Fruit fly (Drosophila melanogaster) whole organism, embryonic: ENCODE results near the gene ND-B17.

Source experiments
- Atf-2 ChIP-seq: fragments of 200-800 bp; sonication (Bioruptor generic); optimal IDR thresholded peaks from 2 replicates; lab custom pipeline; 2016; ENCODE audit warnings: missing biosample characterization, missing genetic modification characterization
- Atf6 ChIP-seq: fragments of 200-800 bp; sonication (Bioruptor generic); IDR thresholded peaks from 2 replicates; pipeline ENCODE4 v1.3.6; 2022; ENCODE audit warnings: missing biosample characterization, missing genetic modification characterization
- Bteb2 ChIP-seq: fragments of 200-800 bp; sonication (Bioruptor generic); optimal IDR thresholded peaks from 2 replicates; lab custom pipeline; 2016; ENCODE audit warnings: missing biosample characterization, missing genetic modification characterization
- CG10543 ChIP-seq: fragments of 200-800 bp; sonication (Bioruptor generic); optimal IDR thresholded peaks from 3 replicates; lab custom pipeline; 2017; ENCODE audit warnings: missing biosample characterization, mild to moderate bottlenecking, missing genetic modification characterization, moderate library complexity
- CG12155 ChIP-seq: fragments of 200-800 bp; sonication (Bioruptor generic); optimal IDR thresholded peaks from 3 replicates; lab custom pipeline; 2016; ENCODE audit warnings: missing biosample characterization, missing genetic modification characterization
- CG12219 ChIP-seq: fragments of 200-800 bp; sonication (Bioruptor generic); optimal IDR thresholded peaks from 3 replicates; lab custom pipeline; 2018; ENCODE audit warnings: missing biosample characterization, mild to moderate bottlenecking, missing genetic modification characterization
- CG12299 ChIP-seq: fragments of 200-800 bp; sonication (Bioruptor generic); optimal IDR thresholded peaks from 2 replicates; lab custom pipeline; 2018; ENCODE audit warnings: missing biosample characterization, mild to moderate bottlenecking, missing genetic modification characterization
- CG13624 ChIP-seq: fragments of 200-800 bp; sonication (Bioruptor generic); optimal IDR thresholded peaks from 2 replicates; lab custom pipeline; 2016; ENCODE audit warnings: missing biosample characterization, missing genetic modification characterization
- CG13775 ChIP-seq: fragments of 200-800 bp; sonication (Bioruptor generic); optimal IDR thresholded peaks from 3 replicates; lab custom pipeline; 2017; ENCODE audit warnings: missing biosample characterization, mild to moderate bottlenecking, missing genetic modification characterization
- CG14441 ChIP-seq: fragments of 200-800 bp; sonication (Bioruptor generic); IDR thresholded peaks from 2 replicates; pipeline ENCODE4 v1.3.6; 2022; ENCODE audit warnings: missing biosample characterization, missing genetic modification characterization
- CG18011 ChIP-seq: fragments of 200-800 bp; sonication (Bioruptor generic); optimal IDR thresholded peaks from 2 replicates; lab custom pipeline; 2017; ENCODE audit warnings: missing biosample characterization, missing genetic modification characterization, mild to moderate bottlenecking, moderate library complexity, missing genotype
- CG2116 ChIP-seq: fragments of 200-800 bp; sonication (Bioruptor generic); optimal IDR thresholded peaks from 3 replicates; lab custom pipeline; 2018; ENCODE audit warnings: missing biosample characterization, mild to moderate bottlenecking, missing genetic modification characterization
- CG2199 ChIP-seq: fragments of 200-800 bp; sonication (Bioruptor generic); IDR thresholded peaks from 3 replicates; pipeline ENCODE4 v1.3.6; 2022; ENCODE audit warnings: missing biosample characterization, missing genetic modification characterization
- CG2889 ChIP-seq: fragments of 200-800 bp; sonication (Bioruptor generic); IDR thresholded peaks from 3 replicates; pipeline ENCODE4 v1.3.6; 2022; ENCODE audit warnings: missing biosample characterization, missing genetic modification characterization
- CG30403 ChIP-seq: fragments of 200-800 bp; sonication (Bioruptor generic); optimal IDR thresholded peaks from 3 replicates; lab custom pipeline; 2016; ENCODE audit warnings: missing biosample characterization, missing genetic modification characterization
- CG33213 ChIP-seq: fragments of 200-800 bp; sonication (Bioruptor generic); optimal IDR thresholded peaks from 3 replicates; lab custom pipeline; 2016; ENCODE audit warnings: missing biosample characterization, missing genetic modification characterization
- CG34224 ChIP-seq: fragments of 200-800 bp; sonication (Bioruptor generic); IDR thresholded peaks from 3 replicates; pipeline ENCODE4 v1.3.6; 2022; ENCODE audit warnings: missing biosample characterization, missing genetic modification characterization; ENCODE audit not compliant: partially characterized antibody
- CG4424 ChIP-seq: fragments of 200-800 bp; sonication (Bioruptor generic); optimal IDR thresholded peaks from 3 replicates; lab custom pipeline; 2016; ENCODE audit warnings: missing biosample characterization, missing genetic modification characterization
- CG6175 ChIP-seq: fragments of 200-800 bp; sonication (Bioruptor generic); IDR thresholded peaks from 3 replicates; pipeline ENCODE4 v1.3.6; 2022; ENCODE audit warnings: missing biosample characterization, missing genetic modification characterization
- CG6654 ChIP-seq: fragments of 200-800 bp; sonication (Bioruptor generic); optimal IDR thresholded peaks from 2 replicates; lab custom pipeline; 2017; ENCODE audit warnings: missing biosample characterization, mild to moderate bottlenecking, missing genetic modification characterization
- CG7963 ChIP-seq: fragments of 200-800 bp; sonication (Bioruptor generic); IDR thresholded peaks from 3 replicates; pipeline ENCODE4 v1.3.6; 2022; ENCODE audit warnings: missing biosample characterization, missing genetic modification characterization; ENCODE audit not compliant: partially characterized antibody
- CG8388 ChIP-seq: fragments of 200-800 bp; sonication (Bioruptor generic); optimal IDR thresholded peaks from 2 replicates; lab custom pipeline; 2019; ENCODE audit warnings: missing biosample characterization, mild to moderate bottlenecking, missing genetic modification characterization, moderate library complexity
- D ChIP-seq, 2 experiments: fragments of 200-800 bp in 1 of 2; fragments of >200 bp in 1 of 2; sonication (Bioruptor generic) in 1 of 2; optimal IDR thresholded peaks; 2 replicates in 1 of 2; 3 replicates in 1 of 2; lab custom pipeline; 2017; ENCODE audit warnings: mild to moderate bottlenecking in 1 of 2, missing biosample characterization in 1 of 2, missing genetic modification characterization in 1 of 2, missing genetic modification reagents in 1 of 2
- Dek ChIP-seq: fragments of 200-800 bp; sonication (Bioruptor generic); optimal IDR thresholded peaks from 3 replicates; lab custom pipeline; 2019; ENCODE audit warnings: missing biosample characterization, mild to moderate bottlenecking, missing genetic modification characterization, moderate library complexity
- Dip2 ChIP-seq: fragments of 200-800 bp; sonication (Bioruptor generic); IDR thresholded peaks from 2 replicates; pipeline ENCODE4 v1.3.6; 2022; ENCODE audit warnings: missing biosample characterization, missing genetic modification characterization
- Dll ChIP-seq: fragments of 200-800 bp; sonication (Bioruptor generic); IDR thresholded peaks from 4 replicates; pipeline ENCODE4 v1.3.6; 2022; ENCODE audit warnings: missing biosample characterization, missing genetic modification characterization; ENCODE audit not compliant: partially characterized antibody
- E2f2 ChIP-seq: fragments of 200-800 bp; sonication (Bioruptor generic); IDR thresholded peaks from 2 replicates; pipeline ENCODE4 v1.3.6; 2022; ENCODE audit warnings: missing biosample characterization, missing genetic modification characterization
- H15 ChIP-seq: fragments of 200-800 bp; sonication (Bioruptor generic); IDR thresholded peaks from 3 replicates; pipeline ENCODE4 v1.3.6; 2022; ENCODE audit warnings: missing biosample characterization, missing genetic modification characterization
- Hr78 ChIP-seq, 2 experiments: fragments of 200-800 bp in 1 of 2; fragments of >200 bp in 1 of 2; sonication (Bioruptor generic) in 1 of 2; optimal IDR thresholded peaks; 2 replicates each; lab custom pipeline; 2017 to 2019; ENCODE audit warnings: missing biosample characterization in 2 of 2, missing genetic modification characterization in 2 of 2, mild to moderate bottlenecking in 1 of 2, moderate library complexity in 1 of 2
- Mrtf ChIP-seq: fragments of 200-800 bp; sonication (Bioruptor generic); IDR thresholded peaks from 3 replicates; pipeline ENCODE4 v1.3.6; 2022; ENCODE audit warnings: missing biosample characterization, missing genetic modification characterization
- Sox100B ChIP-seq: fragments of 200-800 bp; sonication (Bioruptor generic); optimal IDR thresholded peaks from 3 replicates; lab custom pipeline; 2018; ENCODE audit warnings: missing biosample characterization, mild to moderate bottlenecking, missing genetic modification characterization
- YL-1 ChIP-seq: fragments of 200-800 bp; sonication (Bioruptor generic); optimal IDR thresholded peaks from 3 replicates; lab custom pipeline; 2017; ENCODE audit warnings: missing biosample characterization, mild to moderate bottlenecking, missing genetic modification characterization
- abd-A ChIP-seq: fragments of 200-800 bp; sonication (Bioruptor generic); optimal IDR thresholded peaks from 3 replicates; lab custom pipeline; 2019; ENCODE audit warnings: missing biosample characterization, mild to moderate bottlenecking, missing genetic modification characterization, moderate library complexity
- ac ChIP-seq: fragments of 200-800 bp; sonication (Bioruptor generic); optimal IDR thresholded peaks from 3 replicates; lab custom pipeline; 2017; ENCODE audit warnings: missing biosample characterization, mild to moderate bottlenecking, missing genetic modification characterization
- ato ChIP-seq: fragments of 200-800 bp; sonication (Bioruptor generic); IDR thresholded peaks from 2 replicates; pipeline ENCODE4 v1.3.6; 2022; ENCODE audit warnings: missing biosample characterization, missing genetic modification characterization; ENCODE audit not compliant: partially characterized antibody
- ci ChIP-seq: fragments of 200-800 bp; sonication (Bioruptor generic); IDR thresholded peaks from 3 replicates; pipeline ENCODE4 v1.3.6; 2022; ENCODE audit warnings: missing biosample characterization, missing genetic modification characterization
- disco-r ChIP-seq: fragments of 200-800 bp; sonication (Bioruptor generic); optimal IDR thresholded peaks from 2 replicates; lab custom pipeline; 2016; ENCODE audit warnings: missing biosample characterization, missing genetic modification characterization
- exex ChIP-seq: fragments of 200-800 bp; sonication (Bioruptor generic); optimal IDR thresholded peaks from 4 replicates; lab custom pipeline; 2018; ENCODE audit warnings: missing biosample characterization, mild to moderate bottlenecking, missing genetic modification characterization, moderate library complexity
- gsb-n ChIP-seq: fragments of 200-800 bp; sonication (Bioruptor generic); optimal IDR thresholded peaks from 3 replicates; lab custom pipeline; 2018; ENCODE audit warnings: missing biosample characterization, mild to moderate bottlenecking, missing genetic modification characterization
- gt ChIP-seq: fragments of 200-800 bp; sonication (Bioruptor generic); IDR thresholded peaks from 2 replicates; pipeline ENCODE4 v1.3.6; 2022; ENCODE audit warnings: missing biosample characterization, missing genetic modification characterization
- ind ChIP-seq: fragments of 200-800 bp; sonication (Bioruptor generic); optimal IDR thresholded peaks from 3 replicates; lab custom pipeline; 2016; ENCODE audit warnings: missing biosample characterization, missing genetic modification characterization
- pita ChIP-seq: fragments of 200-800 bp; sonication (Bioruptor generic); optimal IDR thresholded peaks from 2 replicates; lab custom pipeline; 2017; ENCODE audit warnings: missing biosample characterization, mild to moderate bottlenecking, missing genetic modification characterization
- pzg ChIP-seq: fragments of 200-800 bp; sonication (Bioruptor generic); optimal IDR thresholded peaks from 3 replicates; lab custom pipeline; 2018; ENCODE audit warnings: missing biosample characterization, mild to moderate bottlenecking, missing genetic modification characterization, moderate library complexity
- repo ChIP-seq: fragments of 200-800 bp; sonication (Bioruptor generic); optimal IDR thresholded peaks from 2 replicates; lab custom pipeline; 2016; ENCODE audit warnings: missing biosample characterization, missing genetic modification characterization
- sob ChIP-seq: fragments of 200-800 bp; sonication (Bioruptor generic); IDR thresholded peaks from 2 replicates; pipeline ENCODE4 v1.3.6; 2022; ENCODE audit warnings: missing biosample characterization, missing genetic modification characterization
- stwl ChIP-seq: fragments of 200-800 bp; sonication (Bioruptor generic); optimal IDR thresholded peaks from 3 replicates; lab custom pipeline; 2018; ENCODE audit warnings: missing biosample characterization, mild to moderate bottlenecking, missing genetic modification characterization, moderate library complexity
- tgo ChIP-seq: fragments of 200-800 bp; sonication (Bioruptor generic); IDR thresholded peaks from 3 replicates; pipeline ENCODE4 v1.3.6; 2022; ENCODE audit warnings: missing biosample characterization, missing genetic modification characterization
- tup ChIP-seq: fragments of 200-800 bp; sonication (Bioruptor generic); optimal IDR thresholded peaks from 2 replicates; lab custom pipeline; 2016; ENCODE audit warnings: missing biosample characterization, mild to moderate bottlenecking, missing genetic modification characterization, moderate library complexity
- usp ChIP-seq: fragments of >200 bp; optimal IDR thresholded peaks from 2 replicates; lab custom pipeline; 2017; ENCODE audit warnings: missing biosample characterization, missing genetic modification characterization
- wdn ChIP-seq: fragments of 200-800 bp; sonication (Bioruptor generic); IDR thresholded peaks from 2 replicates; pipeline ENCODE4 v1.3.6; 2022; ENCODE audit warnings: missing biosample characterization, missing genetic modification characterization
- zen ChIP-seq: fragments of 200-800 bp; sonication (Bioruptor generic); optimal IDR thresholded peaks from 3 replicates; lab custom pipeline; 2018; ENCODE audit warnings: missing biosample characterization, mild to moderate bottlenecking, missing genetic modification characterization, moderate library complexity

ND-B17 gene

DNA sequence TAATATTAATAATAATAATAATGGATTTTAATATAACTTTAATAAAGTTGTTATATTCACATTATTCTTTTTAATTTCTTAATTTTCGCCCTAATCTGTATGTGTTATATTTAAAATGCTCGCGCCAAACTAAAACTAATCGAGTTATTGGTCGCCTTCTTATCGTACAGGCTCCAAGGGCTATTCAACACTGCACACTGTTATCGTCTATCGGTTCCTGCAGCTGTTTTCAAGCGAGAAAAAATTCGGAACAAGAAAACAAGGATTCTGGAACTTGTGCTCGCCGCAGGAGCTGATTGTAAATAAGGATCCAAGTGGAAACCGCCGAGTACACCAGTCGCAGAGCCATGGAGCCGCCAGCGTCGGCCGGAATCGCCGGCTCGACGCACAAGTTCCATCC lies 13.2 kb upstream of the ND-B17 start, which contains the start of gene CG3793 (continued):
- TF ChIP-seq Mrtf (GFP tag; lab: Robert Waterston, UW) = no peak
- no peak for TF ChIP-seq CG12299 (tag; lab: Kevin White, UChicago)
- TF ChIP-seq CG10543 (GFP tag; lab: Kevin White, UChicago) = no peak
- no peak for TF ChIP-seq tup (GFP tag; lab: Kevin White, UChicago)
- no peak for TF ChIP-seq H15
- TF ChIP-seq gsb-n = no peak
- no peak for TF ChIP-seq CG8388 (GFP tag; lab: Kevin White, UChicago)
- TF ChIP-seq gt (GFP tag; lab: Robert Waterston, UW) = no peak
- TF ChIP-seq CG2199 (GFP tag; lab: Robert Waterston, UW) = no peak
- no peak for TF ChIP-seq Sox100B (GFP tag; lab: Kevin White, UChicago)
- TF ChIP-seq CG4424 (GFP tag; lab: Kevin White, UChicago) = no peak
- no peak for TF ChIP-seq CG6654
- TF ChIP-seq CG2116 = peak; percentile 55
- no peak for TF ChIP-seq repo (GFP tag; lab: Kevin White, UChicago)
- TF ChIP-seq zen (tag; lab: Kevin White, UChicago) = no peak
- TF ChIP-seq CG14441 (GFP tag; lab: Robert Waterston, UW) = no peak
- no peak for TF ChIP-seq CG12219
- TF ChIP-seq sob (GFP tag; lab: Robert Waterston, UW) = 0 out of 2 replicates have a peak, but pooled peaks have one; percentile 5
- TF ChIP-seq disco-r (GFP tag; lab: Kevin White, UChicago) = no peak
- TF ChIP-seq pzg (GFP tag; lab: Kevin White, UChicago) = peak; percentile 46
- TF ChIP-seq Dll (GFP tag; lab: Robert Waterston, UW) = peak; percentile 55; the same call in 1 of the 4 replicates
- no peak for TF ChIP-seq CG13775
- no peak for TF ChIP-seq Bteb2 (GFP tag; lab: Kevin White, UChicago)
- TF ChIP-seq pita (GFP tag; lab: Kevin White, UChicago) = no peak
- no peak for TF ChIP-seq CG12155 (GFP tag; lab: Kevin White, UChicago)
- TF ChIP-seq ci = no peak
- TF ChIP-seq CG34224 = peak; percentile 55
- TF ChIP-seq Atf-2 = no peak
- TF ChIP-seq usp (GFP tag; lab: Kevin White, UChicago) = no peak
- peak; percentile 69 for TF ChIP-seq CG7963 (GFP tag; lab: Robert Waterston, UW)
- TF ChIP-seq exex (tag; lab: Kevin White, UChicago) = no peak
- no peak for TF ChIP-seq Dek (tag; lab: Kevin White, UChicago)
- no peak for TF ChIP-seq tgo (GFP tag; lab: Robert Waterston, UW)
- no peak for TF ChIP-seq wdn (GFP tag; lab: Robert Waterston, UW)
- TF ChIP-seq YL-1 = peak; percentile 47
- TF ChIP-seq ac = no peak
- no peak for TF ChIP-seq Dip2
- no peak for TF ChIP-seq Atf6 (GFP tag; lab: Robert Waterston, UW)
- no peak for TF ChIP-seq D (optimal IDR thresholded peaks at IDR 0.05; lab: Kevin White, UChicago)
- no peak for TF ChIP-seq D (GFP tag; optimal IDR thresholded peaks at IDR 0.05; lab: Kevin White, UChicago)
- TF ChIP-seq abd-A (tag; lab: Kevin White, UChicago) = no peak
- no peak for TF ChIP-seq CG13624 (GFP tag; lab: Kevin White, UChicago)
- TF ChIP-seq E2f2 (GFP tag; lab: Robert Waterston, UW) = peak; percentile 89
- peak; percentile 47; the same call in 1 of the 2 replicates for TF ChIP-seq ato (GFP tag; lab: Robert Waterston, UW)
- peak; percentile 69 for TF ChIP-seq stwl (tag; lab: Kevin White, UChicago)
- no peak for TF ChIP-seq ind (GFP tag; lab: Kevin White, UChicago)
- TF ChIP-seq CG2889 (GFP tag; lab: Robert Waterston, UW) = no peak
- no peak for TF ChIP-seq CG30403 (GFP tag; lab: Kevin White, UChicago)
- TF ChIP-seq CG6175 (GFP tag; lab: Robert Waterston, UW) = no peak
- TF ChIP-seq CG18011 (GFP tag; lab: Kevin White, UChicago) = no peak
- no peak for TF ChIP-seq CG33213
- no peak for TF ChIP-seq Hr78 (GFP tag; optimal IDR thresholded peaks at IDR 0.05; lab: Kevin White, UChicago)
